Worm (Caenorhabditis elegans): ENCODE measurements around the gene Y49E10.18.

DNA sequence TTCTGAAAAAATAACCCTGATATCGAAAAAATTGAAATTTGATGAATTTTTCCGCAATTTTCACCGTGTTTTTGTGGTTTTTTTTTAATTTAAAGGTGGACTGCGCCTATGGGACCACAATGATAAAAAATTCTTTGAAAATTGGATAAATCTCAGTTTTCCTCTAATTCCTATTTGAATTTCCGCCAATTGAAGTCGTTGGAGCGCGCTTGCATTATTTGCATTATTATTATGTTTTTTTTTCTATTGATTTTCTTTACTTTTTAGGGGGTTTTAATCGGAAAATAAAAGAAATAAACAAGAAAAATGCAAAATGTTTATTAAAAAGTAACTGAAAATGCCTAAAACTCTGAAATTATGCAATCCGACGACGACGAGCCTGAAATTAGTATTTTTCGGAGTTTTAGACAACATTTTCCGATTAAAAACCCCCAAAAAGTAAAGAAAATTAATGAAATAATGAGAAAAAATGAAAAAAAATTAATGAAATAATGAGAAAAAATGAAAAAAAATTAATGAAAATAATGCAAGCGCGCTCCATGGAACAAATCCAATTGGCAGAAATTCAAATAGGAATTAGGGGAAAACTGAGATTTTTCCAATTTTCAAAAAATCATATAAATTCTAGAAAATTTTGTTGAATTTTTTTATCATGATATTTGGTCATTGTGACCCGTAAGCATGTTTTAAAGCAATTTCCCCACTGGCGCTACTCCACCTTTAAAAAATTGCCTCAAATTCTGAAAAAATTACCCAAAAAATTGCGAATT lies 9.9 kb upstream of the Y49E10.18 start:
- TF ChIP-seq nhr-11 (tag; optimal IDR thresholded peaks at IDR 0.05) (no peak), pha-4 (tag; optimal IDR thresholded peaks at IDR 0.05) (no peak), ceh-14 (tag; optimal IDR thresholded peaks at IDR 0.05) (no peak), fkh-10 (GFP tag; optimal IDR thresholded peaks at IDR 0.05) (no peak), ets-4 (tag; optimal IDR thresholded peaks at IDR 0.05) (no peak), ama-1 (optimal IDR thresholded peaks at IDR 0.05) (no peak), tbx-2 (tag; optimal IDR thresholded peaks at IDR 0.05) (no peak), ceh-9 (tag; optimal IDR thresholded peaks at IDR 0.05) (no peak), elt-2 (tag; optimal IDR thresholded peaks at IDR 0.05) (no peak), ceh-48 (tag; optimal IDR thresholded peaks at IDR 0.05) (no peak), mec-3 (tag; optimal IDR thresholded peaks at IDR 0.05; ENCODE audit: borderline replicate concordance) (no peak)
